Fruit fly (Drosophila melanogaster) whole organism, embryonic: ENCODE data around the gene Mvb12.

Source experiments
- B-H2 ChIP-seq: fragments of 200-800 bp; sonication (Bioruptor generic); optimal IDR thresholded peaks from 2 replicates; lab custom pipeline; 2018; ENCODE audit warnings: missing biosample characterization, mild to moderate bottlenecking, missing genetic modification characterization
- Bteb2 ChIP-seq: fragments of 200-800 bp; sonication (Bioruptor generic); optimal IDR thresholded peaks from 2 replicates; lab custom pipeline; 2016; ENCODE audit warnings: missing biosample characterization, missing genetic modification characterization
- CG10267 ChIP-seq: fragments of 200-800 bp; sonication (Bioruptor generic); optimal IDR thresholded peaks from 2 replicates; lab custom pipeline; 2018; ENCODE audit warnings: missing biosample characterization, mild to moderate bottlenecking, missing genetic modification characterization, moderate library complexity
- CG12155 ChIP-seq: fragments of 200-800 bp; sonication (Bioruptor generic); optimal IDR thresholded peaks from 3 replicates; lab custom pipeline; 2016; ENCODE audit warnings: missing biosample characterization, missing genetic modification characterization
- CG12744 ChIP-seq: fragments of 200-800 bp; sonication (Bioruptor generic); optimal IDR thresholded peaks from 2 replicates; lab custom pipeline; 2016; ENCODE audit warnings: missing biosample characterization, missing genetic modification characterization
- CG13287 ChIP-seq: fragments of 200-800 bp; sonication (Bioruptor generic); IDR thresholded peaks from 2 replicates; pipeline ENCODE4 v1.3.6; 2022; ENCODE audit warnings: missing biosample characterization, missing genetic modification characterization; ENCODE audit not compliant: partially characterized antibody
- CG14860 ChIP-seq: fragments of 200-800 bp; sonication (Bioruptor generic); IDR thresholded peaks from 3 replicates; pipeline ENCODE4 v1.3.6; 2022; ENCODE audit warnings: missing biosample characterization, missing genetic modification characterization; ENCODE audit not compliant: partially characterized antibody
- CG1602 ChIP-seq: fragments of 200-800 bp; sonication (Bioruptor generic); optimal IDR thresholded peaks from 3 replicates; lab custom pipeline; 2016; ENCODE audit warnings: missing biosample characterization, missing genetic modification characterization
- CG1647 ChIP-seq: fragments of 200-800 bp; sonication (Bioruptor generic); optimal IDR thresholded peaks from 3 replicates; lab custom pipeline; 2016; ENCODE audit warnings: missing biosample characterization, missing genetic modification characterization
- CG16813 ChIP-seq: fragments of 200-800 bp; sonication (Bioruptor generic); IDR thresholded peaks from 3 replicates; pipeline ENCODE4 v1.3.6; 2022; ENCODE audit warnings: missing biosample characterization, missing genetic modification characterization; ENCODE audit not compliant: partially characterized antibody
- CG2120 ChIP-seq: fragments of 200-800 bp; sonication (Bioruptor generic); optimal IDR thresholded peaks from 3 replicates; lab custom pipeline; 2016; ENCODE audit warnings: missing biosample characterization, missing genetic modification characterization
- CG31365 ChIP-seq: fragments of 200-800 bp; sonication (Bioruptor generic); optimal IDR thresholded peaks from 2 replicates; lab custom pipeline; 2018; ENCODE audit warnings: missing biosample characterization, mild to moderate bottlenecking, missing genetic modification characterization
- CG4404 ChIP-seq: fragments of 200-800 bp; sonication (Bioruptor generic); IDR thresholded peaks from 2 replicates; pipeline ENCODE4 v1.3.6; 2022; ENCODE audit warnings: missing biosample characterization, missing genetic modification characterization
- CG4617 ChIP-seq: fragments of 200-800 bp; sonication (Bioruptor generic); optimal IDR thresholded peaks from 3 replicates; lab custom pipeline; 2016; ENCODE audit warnings: missing biosample characterization, missing genetic modification characterization, borderline replicate concordance
- CG8388 ChIP-seq: fragments of 200-800 bp; sonication (Bioruptor generic); optimal IDR thresholded peaks from 2 replicates; lab custom pipeline; 2019; ENCODE audit warnings: missing biosample characterization, mild to moderate bottlenecking, missing genetic modification characterization, moderate library complexity
- Dfd ChIP-seq, 2 experiments: fragments of >200 bp; optimal IDR thresholded peaks; 2 replicates each; lab custom pipeline; 2017; ENCODE audit warnings: missing biosample characterization in 2 of 2, missing genetic modification characterization in 2 of 2
- Dip2 ChIP-seq: fragments of 200-800 bp; sonication (Bioruptor generic); IDR thresholded peaks from 2 replicates; pipeline ENCODE4 v1.3.6; 2022; ENCODE audit warnings: missing biosample characterization, missing genetic modification characterization
- Doc2 ChIP-seq: fragments of 200-800 bp; sonication (Bioruptor generic); IDR thresholded peaks from 2 replicates; pipeline ENCODE4 v1.3.6; 2022; ENCODE audit warnings: missing biosample characterization, missing genetic modification characterization
- Doc3 ChIP-seq: fragments of 200-800 bp; sonication (Bioruptor generic); IDR thresholded peaks from 3 replicates; pipeline ENCODE4 v1.3.6; 2022; ENCODE audit warnings: missing biosample characterization, missing genetic modification characterization; ENCODE audit not compliant: partially characterized antibody
- Gsc ChIP-seq: fragments of 200-800 bp; sonication (Bioruptor generic); IDR thresholded peaks from 2 replicates; pipeline ENCODE4 v1.3.6; 2022; ENCODE audit warnings: missing biosample characterization, missing genetic modification characterization
- Hsf ChIP-seq: fragments of 200-800 bp; sonication (Bioruptor generic); optimal IDR thresholded peaks from 3 replicates; lab custom pipeline; 2016; ENCODE audit warnings: missing biosample characterization, missing genetic modification characterization
- Kr ChIP-seq: fragments of 200-800 bp; sonication (Bioruptor generic); optimal IDR thresholded peaks from 2 replicates; lab custom pipeline; 2017; ENCODE audit warnings: missing biosample characterization, mild to moderate bottlenecking, missing genetic modification characterization
- Myb ChIP-seq: fragments of 200-800 bp; sonication (Bioruptor generic); optimal IDR thresholded peaks from 2 replicates; lab custom pipeline; 2016; ENCODE audit warnings: missing biosample characterization, missing genetic modification characterization
- Nf-YA ChIP-seq: fragments of 200-800 bp; sonication (Bioruptor generic); IDR thresholded peaks from 2 replicates; pipeline ENCODE4 v1.3.6; 2022; ENCODE audit warnings: missing biosample characterization, missing genetic modification characterization
- PHDP ChIP-seq: fragments of 200-800 bp; sonication (Bioruptor generic); optimal IDR thresholded peaks from 3 replicates; lab custom pipeline; 2018; ENCODE audit warnings: missing biosample characterization, mild to moderate bottlenecking, missing genetic modification characterization, moderate library complexity
- Poxn ChIP-seq: fragments of 200-800 bp; sonication (Bioruptor generic); IDR thresholded peaks from 2 replicates; pipeline ENCODE4 v1.3.6; 2022; ENCODE audit warnings: missing biosample characterization, missing genetic modification characterization
- Sox100B ChIP-seq: fragments of 200-800 bp; sonication (Bioruptor generic); optimal IDR thresholded peaks from 3 replicates; lab custom pipeline; 2018; ENCODE audit warnings: missing biosample characterization, mild to moderate bottlenecking, missing genetic modification characterization
- ato ChIP-seq: fragments of 200-800 bp; sonication (Bioruptor generic); IDR thresholded peaks from 2 replicates; pipeline ENCODE4 v1.3.6; 2022; ENCODE audit warnings: missing biosample characterization, missing genetic modification characterization; ENCODE audit not compliant: partially characterized antibody
- btn ChIP-seq: fragments of 200-800 bp; sonication (Bioruptor generic); optimal IDR thresholded peaks from 2 replicates; lab custom pipeline; 2016; ENCODE audit warnings: missing biosample characterization, missing genetic modification characterization
- caup ChIP-seq: fragments of 200-800 bp; sonication (Bioruptor generic); optimal IDR thresholded peaks from 3 replicates; lab custom pipeline; 2017; ENCODE audit warnings: missing biosample characterization, mild to moderate bottlenecking, missing genetic modification characterization, moderate library complexity; ENCODE audit not compliant: severe bottlenecking
- chinmo ChIP-seq: fragments of 200-800 bp; sonication (Bioruptor generic); IDR thresholded peaks from 4 replicates; pipeline ENCODE4 v1.3.6; 2022; ENCODE audit warnings: missing biosample characterization, missing genetic modification characterization; ENCODE audit not compliant: partially characterized antibody
- ftz-f1 ChIP-seq: fragments of 200-800 bp; sonication (Bioruptor generic); optimal IDR thresholded peaks from 2 replicates; lab custom pipeline; 2016; ENCODE audit warnings: missing biosample characterization, missing genetic modification characterization
- gce ChIP-seq: fragments of 200-800 bp; sonication (Bioruptor generic); IDR thresholded peaks from 3 replicates; pipeline ENCODE4 v1.3.6; 2022; ENCODE audit warnings: missing biosample characterization, missing genetic modification characterization
- grau ChIP-seq: fragments of 200-800 bp; optimal IDR thresholded peaks from 3 replicates; lab custom pipeline; 2019; ENCODE audit warnings: missing biosample characterization, mild to moderate bottlenecking, missing genetic modification characterization, moderate library complexity
- gsb ChIP-seq: fragments of 200-800 bp; sonication (Bioruptor generic); IDR thresholded peaks from 2 replicates; pipeline ENCODE4 v1.3.6; 2022; ENCODE audit warnings: missing biosample characterization, missing genetic modification characterization
- gt ChIP-seq: fragments of 200-800 bp; sonication (Bioruptor generic); IDR thresholded peaks from 2 replicates; pipeline ENCODE4 v1.3.6; 2022; ENCODE audit warnings: missing biosample characterization, missing genetic modification characterization
- ham ChIP-seq: fragments of 200-800 bp; sonication (Bioruptor generic); IDR thresholded peaks from 2 replicates; pipeline ENCODE4 v1.3.6; 2022; ENCODE audit warnings: missing biosample characterization, missing genetic modification characterization
- jing ChIP-seq: fragments of 200-800 bp; sonication (Bioruptor generic); optimal IDR thresholded peaks from 2 replicates; lab custom pipeline; 2018; ENCODE audit warnings: missing biosample characterization, mild to moderate bottlenecking, missing genetic modification characterization
- kni ChIP-seq: fragments of 200-800 bp; sonication (Bioruptor generic); optimal IDR thresholded peaks from 3 replicates; lab custom pipeline; 2017; ENCODE audit warnings: mild to moderate bottlenecking, missing biosample characterization, missing genetic modification reagents, missing genetic modification characterization
- nau ChIP-seq: fragments of 200-800 bp; sonication (Bioruptor generic); optimal IDR thresholded peaks from 3 replicates; lab custom pipeline; 2017; ENCODE audit warnings: missing biosample characterization, mild to moderate bottlenecking, missing genetic modification characterization, missing genetic modification reagents
- ranshi ChIP-seq: fragments of 200-800 bp; sonication (Bioruptor generic); IDR thresholded peaks from 2 replicates; pipeline ENCODE4 v1.3.6; 2022; ENCODE audit warnings: missing biosample characterization, missing genetic modification characterization
- ro ChIP-seq: fragments of 200-800 bp; sonication (Bioruptor generic); IDR thresholded peaks from 2 replicates; pipeline ENCODE4 v1.3.6; 2022; ENCODE audit warnings: missing biosample characterization, missing genetic modification characterization
- sisA ChIP-seq: fragments of 200-800 bp; sonication (Bioruptor generic); IDR thresholded peaks from 2 replicates; pipeline ENCODE4 v1.3.6; 2022; ENCODE audit warnings: missing biosample characterization, missing genetic modification characterization
- slbo ChIP-seq: fragments of 200-800 bp; sonication (Bioruptor generic); IDR thresholded peaks from 2 replicates; pipeline ENCODE4 v1.3.6; 2022; ENCODE audit warnings: missing biosample characterization, missing genetic modification characterization
- slou ChIP-seq: fragments of 200-800 bp; sonication (Bioruptor generic); optimal IDR thresholded peaks from 3 replicates; lab custom pipeline; 2016; ENCODE audit warnings: missing biosample characterization, missing genetic modification characterization
- sqz ChIP-seq: fragments of 200-800 bp; sonication (Bioruptor generic); optimal IDR thresholded peaks from 3 replicates; lab custom pipeline; 2018; ENCODE audit warnings: missing biosample characterization, mild to moderate bottlenecking, missing genetic modification characterization
- tgo ChIP-seq: fragments of 200-800 bp; sonication (Bioruptor generic); IDR thresholded peaks from 3 replicates; pipeline ENCODE4 v1.3.6; 2022; ENCODE audit warnings: missing biosample characterization, missing genetic modification characterization
- tio ChIP-seq: fragments of 200-800 bp; sonication (Bioruptor generic); optimal IDR thresholded peaks from 2 replicates; lab custom pipeline; 2017; ENCODE audit warnings: missing biosample characterization, missing genetic modification characterization, inconsistent platforms
- ttk ChIP-seq: fragments of 200-800 bp; sonication (Bioruptor generic); IDR thresholded peaks from 2 replicates; pipeline ENCODE4 v2.1.2; 2022; ENCODE audit warnings: missing biosample characterization, missing genetic modification characterization
- unc-4 ChIP-seq: fragments of 200-800 bp; sonication (Bioruptor generic); IDR thresholded peaks from 2 replicates; pipeline ENCODE4 v1.3.6; 2022; ENCODE audit warnings: missing biosample characterization, missing genetic modification characterization; ENCODE audit not compliant: partially characterized antibody

The Mvb12 gene

dm6 chrX:18140932-18141587, 39.9 kb upstream of the Mvb12 start (continued):
- TF ChIP-seq CG4617 (no peak), CG13287 (GFP tag; lab: Robert Waterston, UW) (no peak), Dfd (GFP tag; optimal IDR thresholded peaks at IDR 0.05; lab: Kevin White, UChicago) (no peak), B-H2 (GFP tag; lab: Kevin White, UChicago) (no peak), kni (GFP tag; lab: Kevin White, UChicago) (no peak), slbo (GFP tag; lab: Robert Waterston, UW) (no peak), slou (GFP tag; lab: Kevin White, UChicago) (no peak), chinmo (no peak), CG12744 (GFP tag; lab: Kevin White, UChicago) (no peak), ttk (GFP tag; lab: Robert Waterston, UW) (0 out of 2 replicates have a peak, but pooled peaks have one; percentile 5), ftz-f1 (GFP tag; lab: Kevin White, UChicago) (no peak), Hsf (GFP tag; lab: Kevin White, UChicago) (peak; percentile 5), nau (no peak), Myb (GFP tag; lab: Kevin White, UChicago) (no peak), Dip2 (GFP tag; lab: Robert Waterston, UW) (no peak), gsb (GFP tag; lab: Robert Waterston, UW) (no peak), ro (GFP tag; lab: Robert Waterston, UW) (no peak), Doc3 (GFP tag; lab: Robert Waterston, UW) (no peak), CG4404 (GFP tag; lab: Robert Waterston, UW) (no peak), jing (GFP tag; lab: Kevin White, UChicago) (no peak), CG1647 (GFP tag; lab: Kevin White, UChicago) (no peak), Bteb2 (no peak), ham (GFP tag; lab: Robert Waterston, UW) (no peak), grau (peak; percentile 32), PHDP (tag; lab: Kevin White, UChicago) (no peak), CG2120 (GFP tag; lab: Kevin White, UChicago) (peak; percentile 39), btn (GFP tag; lab: Kevin White, UChicago) (no peak), Nf-YA (GFP tag; lab: Robert Waterston, UW) (no peak), Kr (GFP tag; lab: Kevin White, UChicago) (no peak), CG14860 (GFP tag; lab: Robert Waterston, UW) (no peak), CG16813 (no peak), caup (GFP tag; lab: Kevin White, UChicago) (no peak), gt (GFP tag; lab: Robert Waterston, UW) (no peak), Doc2 (GFP tag; lab: Robert Waterston, UW) (no peak), ranshi (GFP tag; lab: Robert Waterston, UW) (no peak), unc-4 (no peak), CG12155 (GFP tag; lab: Kevin White, UChicago) (no peak), CG1602 (peak; percentile 21), Sox100B (GFP tag; lab: Kevin White, UChicago) (peak; percentile 6), tio (GFP tag; lab: Kevin White, UChicago) (peak; percentile 23), tgo (GFP tag; lab: Robert Waterston, UW) (0 out of 3 replicates have a peak, but pooled peaks have one; percentile 21), ato (no peak), CG8388 (GFP tag; lab: Kevin White, UChicago) (no peak), Poxn (GFP tag; lab: Robert Waterston, UW) (no peak), Gsc (no peak), sisA (GFP tag; lab: Robert Waterston, UW) (peak; percentile 21; the same call in 1 of the 2 replicates), CG10267 (no peak), CG31365 (tag; lab: Kevin White, UChicago) (no peak), gce (GFP tag; lab: Robert Waterston, UW) (0 out of 3 replicates have a peak, but pooled peaks have one; percentile 8), sqz (no peak)
